Fruit fly (Drosophila melanogaster) whole organism, prepupa: ENCODE measurements around the gene Tet.

ENCODE experiments used
- Blimp-1 ChIP-seq: fragments of 200-800 bp; sonication (Bioruptor generic); optimal IDR thresholded peaks from 3 replicates; lab custom pipeline; 2017; ENCODE audit warnings: missing biosample characterization, missing genetic modification characterization, mild to moderate bottlenecking, moderate library complexity, missing genetic modification reagents
- CG10669 ChIP-seq: fragments of 200-800 bp; sonication (Bioruptor generic); optimal IDR thresholded peaks from 3 replicates; lab custom pipeline; 2018; ENCODE audit warnings: missing biosample characterization, mild to moderate bottlenecking, missing genetic modification characterization, moderate library complexity
- CG15336 ChIP-seq: fragments of 200-800 bp; sonication (Bioruptor generic); IDR thresholded peaks from 2 replicates; pipeline ENCODE4 v1.3.6; 2022; ENCODE audit warnings: missing biosample characterization, missing genetic modification characterization
- CG4318 ChIP-seq: fragments of 200-800 bp; sonication (Bioruptor generic); optimal IDR thresholded peaks from 3 replicates; lab custom pipeline; 2017; ENCODE audit warnings: missing biosample characterization, mild to moderate bottlenecking, missing genetic modification characterization
- CG6163 ChIP-seq: fragments of 200-800 bp; sonication (Bioruptor generic); IDR thresholded peaks from 3 replicates; pipeline ENCODE4 v1.3.6; 2022; ENCODE audit warnings: missing biosample characterization, missing genetic modification characterization
- CG8319 ChIP-seq: fragments of 200-800 bp; sonication (Bioruptor generic); optimal IDR thresholded peaks from 3 replicates; lab custom pipeline; 2016; ENCODE audit warnings: missing biosample characterization, missing genetic modification characterization
- CG8632 ChIP-seq: fragments of 200-800 bp; sonication (Bioruptor generic); optimal IDR thresholded peaks from 3 replicates; lab custom pipeline; 2016; ENCODE audit warnings: missing biosample characterization, missing genetic modification characterization
- Ets21C ChIP-seq: fragments of 200-800 bp; sonication (Bioruptor generic); optimal IDR thresholded peaks from 3 replicates; lab custom pipeline; 2016; ENCODE audit warnings: missing biosample characterization, missing genetic modification characterization
- Hr4 ChIP-seq: fragments of 200-800 bp; sonication (Bioruptor generic); optimal IDR thresholded peaks from 3 replicates; lab custom pipeline; 2016; ENCODE audit warnings: missing biosample characterization, missing genetic modification characterization
- Met ChIP-seq: fragments of 200-800 bp; sonication (Bioruptor generic); optimal IDR thresholded peaks from 3 replicates; lab custom pipeline; 2016; ENCODE audit warnings: missing biosample characterization, missing genetic modification characterization
- OdsH ChIP-seq: fragments of 200-800 bp; sonication (Bioruptor generic); optimal IDR thresholded peaks from 3 replicates; lab custom pipeline; 2016; ENCODE audit warnings: missing biosample characterization, missing genetic modification characterization
- Sox102F ChIP-seq: fragments of 200-800 bp; sonication (Bioruptor generic); optimal IDR thresholded peaks from 2 replicates; lab custom pipeline; 2016; ENCODE audit warnings: missing biosample characterization, mild to moderate bottlenecking, missing genetic modification characterization
- dsx ChIP-seq: fragments of 200-800 bp; optimal IDR thresholded peaks from 3 replicates; lab custom pipeline; 2019; ENCODE audit warnings: missing biosample characterization, mild to moderate bottlenecking, missing genetic modification characterization, moderate library complexity; ENCODE audit not compliant: poor library complexity, severe bottlenecking
- spab ChIP-seq: fragments of 200-800 bp; sonication (Bioruptor generic); optimal IDR thresholded peaks from 2 replicates; lab custom pipeline; 2017; ENCODE audit warnings: missing biosample characterization, mild to moderate bottlenecking, missing genetic modification characterization, missing genetic modification reagents

DNA sequence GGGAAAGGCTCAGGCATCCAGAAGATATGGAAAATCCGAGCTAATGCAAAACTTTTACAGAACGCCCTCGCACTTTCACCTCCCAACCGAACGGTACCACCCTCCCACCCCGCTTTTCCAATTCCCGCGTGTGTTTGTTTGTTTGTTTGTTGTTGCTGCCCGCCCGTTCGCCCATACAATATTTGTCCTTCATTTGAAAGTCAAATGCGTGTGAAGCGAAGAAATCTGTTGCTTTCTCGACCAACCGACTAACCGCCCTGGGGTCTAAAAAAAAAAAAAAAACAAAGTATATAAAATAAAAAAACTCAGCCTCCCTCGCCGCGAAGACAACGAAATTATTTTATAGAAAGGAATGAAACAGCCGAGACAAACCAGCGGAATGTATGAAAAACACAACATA is 130.6 kb downstream of the Tet start:
- no peak for TF ChIP-seq CG8632
- no peak for TF ChIP-seq CG8319 (GFP tag; lab: Kevin White, UChicago)
- no peak for TF ChIP-seq CG6163
- TF ChIP-seq Hr4 (GFP tag; lab: Kevin White, UChicago) = no peak
- TF ChIP-seq spab = no peak
- no peak for TF ChIP-seq Blimp-1 (GFP tag; lab: Kevin White, UChicago)
- TF ChIP-seq Met = no peak
- TF ChIP-seq CG15336 (GFP tag; lab: Robert Waterston, UW) = no peak
- no peak for TF ChIP-seq dsx (GFP tag; lab: Kevin White, UChicago)
- TF ChIP-seq Ets21C = no peak
- no peak for TF ChIP-seq CG4318 (GFP tag; lab: Kevin White, UChicago)
- TF ChIP-seq Sox102F (GFP tag; lab: Kevin White, UChicago) = no peak
- no peak for TF ChIP-seq OdsH (GFP tag; lab: Kevin White, UChicago)
- TF ChIP-seq CG10669 (GFP tag; lab: Kevin White, UChicago) = no peak
